Fruit fly (Drosophila melanogaster): ENCODE data around the gene CG33509.

- TF ChIP-seq sage (GFP tag; optimal IDR thresholded peaks at IDR 0.05) (no peak), jim (GFP tag; optimal IDR thresholded peaks at IDR 0.05) (no peak), psq (GFP tag; optimal IDR thresholded peaks at IDR 0.05) (no peak), OdsH (GFP tag; optimal IDR thresholded peaks at IDR 0.05) (no peak), lola (GFP tag; optimal IDR thresholded peaks at IDR 0.05) (no peak), fru (GFP tag; optimal IDR thresholded peaks at IDR 0.05) (no peak), h (GFP tag; optimal IDR thresholded peaks at IDR 0.05) (no peak), Dif (GFP tag; optimal IDR thresholded peaks at IDR 0.05; ENCODE audit: partially characterized antibody) (no peak), pan (optimal IDR thresholded peaks at IDR 0.05) (no peak), Myc (optimal IDR thresholded peaks at IDR 0.05) (no peak), Abd-B (GFP tag; optimal IDR thresholded peaks at IDR 0.05) (no peak), sv (GFP tag; optimal IDR thresholded peaks at IDR 0.05) (no peak)
Measured at dm6 chr2L:21072389-21072788, 13.9 kb downstream of the CG33509 start.

All from whole organism, wandering third instar larva.